Worm (Caenorhabditis elegans): ENCODE data around the gene mml-1.

mml-1 gene

DNA sequence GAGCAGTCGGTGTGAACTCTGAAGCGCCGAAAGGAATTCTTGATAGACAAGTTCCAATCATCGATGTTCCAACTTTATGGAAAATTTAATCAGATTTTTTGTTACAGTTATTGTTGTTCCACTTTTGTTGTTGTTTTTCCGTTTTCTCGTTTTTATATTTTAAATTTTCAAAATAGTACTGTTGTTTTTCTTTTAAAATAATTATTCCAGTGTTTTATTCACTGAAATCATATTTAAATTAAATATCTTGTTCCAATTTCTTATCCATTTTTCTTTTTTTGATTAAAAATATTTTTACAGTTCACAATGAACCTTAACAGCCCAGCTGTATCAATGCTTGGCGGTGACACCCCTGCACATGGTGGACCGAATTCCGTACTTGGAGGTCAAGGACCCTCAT, 9.2 kb upstream of the mml-1 start, which contains the start of gene tbp-1:
TSS of gene tbp-1 (plus strand) at position 301 of the 400 bp plus-strand sequence.
- TF ChIP-seq unc-3 (GFP tag; conservative IDR thresholded peaks at IDR 0.05) (no peak), unc-3 (tag; optimal IDR thresholded peaks at IDR 0.05) (no peak)

ce11 chrIII:7381546-7382171, 7.1 kb upstream of the mml-1 start, which contains the start of the genes hmg-4 and T20B12.3:
Gene hmg-4, minus strand, starts transcription at chrIII:7381596.
Gene T20B12.3, plus strand, starts transcription at chrIII:7382115.
- TF ChIP-seq pax-1 (tag; optimal IDR thresholded peaks at IDR 0.05) (no peak), tbx-2 (tag; optimal IDR thresholded peaks at IDR 0.05) (no peak), gmeb-2 (tag; optimal IDR thresholded peaks at IDR 0.05) (no peak), nhr-232 (tag; optimal IDR thresholded peaks at IDR 0.05) (no peak), unc-55 (GFP tag; optimal IDR thresholded peaks at IDR 0.05) (no peak), ttx-3 (tag; optimal IDR thresholded peaks at IDR 0.05) (no peak), lin-11 (tag; optimal IDR thresholded peaks at IDR 0.05) (no peak), dve-1 (tag; optimal IDR thresholded peaks at IDR 0.05) (no peak), sox-4 (tag; optimal IDR thresholded peaks at IDR 0.05) (no peak), T23F11.4 (GFP tag; optimal IDR thresholded peaks at IDR 0.05) (no peak), madf-2 (tag; optimal IDR thresholded peaks at IDR 0.05) (no peak), hlh-8 (tag; optimal IDR thresholded peaks at IDR 0.05) (no peak), ceh-45 (GFP tag; IDR thresholded peaks at IDR 0.05) (no peak), zip-5 (tag; optimal IDR thresholded peaks at IDR 0.05) (no peak), hlh-6 (tag; optimal IDR thresholded peaks at IDR 0.05) (no peak), tbx-7 (tag; optimal IDR thresholded peaks at IDR 0.05) (no peak), elt-4 (tag; optimal IDR thresholded peaks at IDR 0.05) (no peak), F13H6.1 (tag; optimal IDR thresholded peaks at IDR 0.05) (no peak), ceh-14 (tag; optimal IDR thresholded peaks at IDR 0.05) (no peak), fkh-10 (GFP tag; optimal IDR thresholded peaks at IDR 0.05) (no peak), ceh-31 (tag; optimal IDR thresholded peaks at IDR 0.05) (peak; percentile 38), pha-2 (tag; optimal IDR thresholded peaks at IDR 0.05) (no peak), unc-42 (tag; optimal IDR thresholded peaks at IDR 0.05) (peak; percentile 16), nfya-1 (tag; optimal IDR thresholded peaks at IDR 0.05) (peak; percentile 44)

DNA sequence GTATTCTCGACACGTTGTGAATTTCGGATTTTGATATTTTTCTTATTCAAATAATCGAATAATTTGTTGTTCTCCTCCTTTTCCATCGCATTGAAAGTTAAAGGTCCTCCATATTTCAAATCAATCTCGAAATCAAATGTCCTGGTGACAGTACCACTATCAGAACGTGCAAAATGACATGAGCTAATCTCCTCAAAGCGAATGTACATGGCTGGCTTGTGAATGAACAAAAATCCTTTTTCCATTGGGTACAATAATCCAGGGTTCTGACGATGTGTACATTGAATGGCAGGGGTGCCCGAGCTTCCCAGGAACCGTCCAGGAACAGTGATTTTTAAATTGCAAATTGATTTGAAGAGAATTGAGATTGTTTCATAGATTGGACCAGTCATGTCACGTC, 5.6 kb upstream of the mml-1 start:
- TF ChIP-seq eyg-1 (tag; optimal IDR thresholded peaks at IDR 0.05) (no peak), che-1 (tag; optimal IDR thresholded peaks at IDR 0.05) (no peak), mec-3 (tag; optimal IDR thresholded peaks at IDR 0.05; ENCODE audit: borderline replicate concordance) (no peak), sox-2 (GFP tag; IDR thresholded peaks at IDR 0.05) (no peak), ceh-19 (GFP tag; optimal IDR thresholded peaks at IDR 0.05) (no peak), K02D7.2 (tag; optimal IDR thresholded peaks at IDR 0.05) (no peak), unc-86 (tag; optimal IDR thresholded peaks at IDR 0.05) (no peak), lin-11 (tag; optimal IDR thresholded peaks at IDR 0.05) (no peak), fkh-6 (tag; optimal IDR thresholded peaks at IDR 0.05) (no peak), elt-2 (tag; optimal IDR thresholded peaks at IDR 0.05) (no peak), lim-6 (tag; optimal IDR thresholded peaks at IDR 0.05) (no peak), ceh-9 (tag; optimal IDR thresholded peaks at IDR 0.05) (no peak), ceh-31 (tag; optimal IDR thresholded peaks at IDR 0.05) (no peak), hlh-13 (GFP tag; optimal IDR thresholded peaks at IDR 0.05) (no peak)

DNA sequence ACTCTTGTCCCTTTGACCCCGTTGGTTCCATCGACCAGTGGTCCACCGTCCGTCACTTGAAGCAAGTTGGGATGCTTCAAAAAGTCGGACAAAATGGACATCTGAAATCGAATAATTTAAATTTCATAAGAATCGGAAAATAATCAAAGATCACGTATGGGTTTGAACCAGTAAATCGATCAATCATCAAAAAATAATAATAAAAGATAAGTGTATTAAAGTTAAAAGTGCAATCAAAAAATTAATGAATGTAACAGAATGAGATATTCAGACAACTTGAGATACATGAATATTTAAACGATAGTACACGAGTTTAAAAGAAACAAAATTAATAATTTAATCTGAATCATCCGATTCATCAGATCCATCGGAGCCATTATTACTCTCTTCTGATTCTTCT, 4.4 kb upstream of the mml-1 start, which contains the start of gene T20B12.7:
TSS of gene T20B12.7 (minus strand) at position 101 of the 400 bp plus-strand sequence.
- TF ChIP-seq ceh-19 (GFP tag; optimal IDR thresholded peaks at IDR 0.05) (no peak), K02D7.2 (tag; optimal IDR thresholded peaks at IDR 0.05) (no peak), elt-2 (tag; optimal IDR thresholded peaks at IDR 0.05) (no peak), ceh-14 (tag; optimal IDR thresholded peaks at IDR 0.05) (no peak), pax-1 (tag; optimal IDR thresholded peaks at IDR 0.05) (no peak), pag-3 (tag; optimal IDR thresholded peaks at IDR 0.05; ENCODE audit: borderline replicate concordance) (no peak), unc-86 (tag; optimal IDR thresholded peaks at IDR 0.05) (no peak), unc-42 (tag; optimal IDR thresholded peaks at IDR 0.05) (no peak), che-1 (tag; optimal IDR thresholded peaks at IDR 0.05) (no peak), Y22D7AL.16 (tag; optimal IDR thresholded peaks at IDR 0.05) (no peak), ahr-1 (tag; optimal IDR thresholded peaks at IDR 0.05) (no peak), ceh-9 (tag; optimal IDR thresholded peaks at IDR 0.05) (no peak), ets-4 (tag; optimal IDR thresholded peaks at IDR 0.05) (no peak), fax-1 (tag; optimal IDR thresholded peaks at IDR 0.05) (no peak), fkh-6 (tag; optimal IDR thresholded peaks at IDR 0.05) (no peak), ztf-16 (tag; optimal IDR thresholded peaks at IDR 0.05) (no peak), rnt-1 (tag; optimal IDR thresholded peaks at IDR 0.05) (no peak)

Measured in whole organism, late embryonic.